Worm (Caenorhabditis elegans): ENCODE measurements around the gene fbxc-28.

ce11 chrII:901632-902031, 22.0 kb upstream of the fbxc-28 start, which contains the start of gene T07D3.2:
- TF ChIP-seq aly-1 (tag; optimal IDR thresholded peaks at IDR 0.05) (no peak), ets-7 (tag; optimal IDR thresholded peaks at IDR 0.05) (no peak), ceh-13 (GFP tag; optimal IDR thresholded peaks at IDR 0.05) (no peak), ama-1 (optimal IDR thresholded peaks at IDR 0.05) (no peak)

Measured in whole organism, early embryonic.